Fruit fly (Drosophila melanogaster): Measurements from ENCODE around the gene CG10405.

The CG10405 gene

dm6 chr3R:16442937-16443336 lies 11.4 kb upstream of the CG10405 start, which contains the start of the genes Ttc1 and CG14882 (continued):
- TF ChIP-seq CkIIα-i1 (GFP tag; IDR thresholded peaks at IDR 0.05) (no peak), dati (GFP tag; IDR thresholded peaks at IDR 0.05) (no peak), bab2 (GFP tag; optimal IDR thresholded peaks at IDR 0.05) (peak; percentile 90), CG17385 (GFP tag; optimal IDR thresholded peaks at IDR 0.05) (peak; percentile 84), D19A (tag; optimal IDR thresholded peaks at IDR 0.05) (no peak), Tbp (GFP tag; optimal IDR thresholded peaks at IDR 0.05) (no peak), pita (GFP tag; optimal IDR thresholded peaks at IDR 0.05) (no peak), Awh (GFP tag; IDR thresholded peaks at IDR 0.05) (peak; percentile 79), z (GFP tag; IDR thresholded peaks at IDR 0.05) (no peak), CG3407 (GFP tag; optimal IDR thresholded peaks at IDR 0.05) (peak; percentile 65), repo (GFP tag; optimal IDR thresholded peaks at IDR 0.05) (peak; percentile 46), otp (GFP tag; IDR thresholded peaks at IDR 0.05) (peak; percentile 91), Lim3 (GFP tag; IDR thresholded peaks at IDR 0.05) (peak; percentile 68; the same call in 1 of the 2 replicates), CG8765 (GFP tag; IDR thresholded peaks at IDR 0.05) (no peak), Atf6 (GFP tag; IDR thresholded peaks at IDR 0.05) (peak; percentile 95), CG10147 (GFP tag; optimal IDR thresholded peaks at IDR 0.05) (peak; percentile 58), CG31224 (GFP tag; IDR thresholded peaks at IDR 0.05) (peak; percentile 38), CG18619 (GFP tag; optimal IDR thresholded peaks at IDR 0.05) (peak; percentile 72), abd-A (tag; optimal IDR thresholded peaks at IDR 0.05) (no peak), org-1 (GFP tag; optimal IDR thresholded peaks at IDR 0.05) (no peak), gro (GFP tag; optimal IDR thresholded peaks at IDR 0.05) (peak; percentile 91), D (optimal IDR thresholded peaks at IDR 0.05) (no peak), D (GFP tag; optimal IDR thresholded peaks at IDR 0.05) (peak; percentile 54), BtbVII (GFP tag; optimal IDR thresholded peaks at IDR 0.05) (peak; percentile 68), MESR4 (GFP tag; optimal IDR thresholded peaks at IDR 0.05) (peak; percentile 24), Jarid2 (GFP tag; optimal IDR thresholded peaks at IDR 0.05) (no peak), CG5180 (GFP tag; optimal IDR thresholded peaks at IDR 0.05) (no peak), mld (GFP tag; IDR thresholded peaks at IDR 0.05; ENCODE audit: partially characterized antibody) (no peak), CG7839 (tag; optimal IDR thresholded peaks at IDR 0.05) (no peak), CG10462 (GFP tag; optimal IDR thresholded peaks at IDR 0.05) (peak; percentile 87), wor (GFP tag; IDR thresholded peaks at IDR 0.05) (peak; percentile 84), sr (GFP tag; IDR thresholded peaks at IDR 0.05) (peak; percentile 57; the same call in 2 of the 3 replicates), MTF-1 (GFP tag; optimal IDR thresholded peaks at IDR 0.05; ENCODE audit: borderline replicate concordance) (peak; percentile 27), ftz-f1 (GFP tag; optimal IDR thresholded peaks at IDR 0.05) (peak; percentile 57), onecut (GFP tag; IDR thresholded peaks at IDR 0.05) (peak; percentile 45), h (optimal IDR thresholded peaks at IDR 0.05) (no peak), eve (GFP tag; optimal IDR thresholded peaks at IDR 0.05) (no peak), fu2 (GFP tag; optimal IDR thresholded peaks at IDR 0.05) (peak; percentile 84), CG14860 (GFP tag; IDR thresholded peaks at IDR 0.05; ENCODE audit: partially characterized antibody) (0 out of 3 replicates have a peak, but pooled peaks have one; percentile 6), exex (tag; optimal IDR thresholded peaks at IDR 0.05) (no peak), slp2 (GFP tag; optimal IDR thresholded peaks at IDR 0.05) (peak; percentile 48), ac (GFP tag; optimal IDR thresholded peaks at IDR 0.05) (no peak), CG30431 (GFP tag; optimal IDR thresholded peaks at IDR 0.05) (peak; percentile 49), Max (GFP tag; optimal IDR thresholded peaks at IDR 0.05) (peak; percentile 77), Dad (GFP tag; optimal IDR thresholded peaks at IDR 0.05) (peak; percentile 89), H15 (GFP tag; IDR thresholded peaks at IDR 0.05) (peak; percentile 87), CG13123 (GFP tag; optimal IDR thresholded peaks at IDR 0.05) (peak; percentile 84), CG13424 (tag; optimal IDR thresholded peaks at IDR 0.05) (peak; percentile 84), Mad (GFP tag; optimal IDR thresholded peaks at IDR 0.05) (peak; percentile 86), CG17328 (GFP tag; IDR thresholded peaks at IDR 0.05) (peak; percentile 94), CG11398 (GFP tag; optimal IDR thresholded peaks at IDR 0.05) (peak; percentile 49), Nf-YC (tag; optimal IDR thresholded peaks at IDR 0.05) (peak; percentile 50), CG1602 (GFP tag; optimal IDR thresholded peaks at IDR 0.05) (peak; percentile 84)
